Fruit fly (Drosophila melanogaster) S2 (cell line): ENCODE results near the gene Trmt61.

Source experiments
- CG8478 ChIP-seq: fragments of >200 bp; optimal IDR thresholded peaks from 2 replicates; lab custom pipeline; 2018
- CTCF ChIP-seq, 2 experiments: fragments of >200 bp; optimal IDR thresholded peaks; 2 replicates each; lab custom pipeline; 2018

DNA sequence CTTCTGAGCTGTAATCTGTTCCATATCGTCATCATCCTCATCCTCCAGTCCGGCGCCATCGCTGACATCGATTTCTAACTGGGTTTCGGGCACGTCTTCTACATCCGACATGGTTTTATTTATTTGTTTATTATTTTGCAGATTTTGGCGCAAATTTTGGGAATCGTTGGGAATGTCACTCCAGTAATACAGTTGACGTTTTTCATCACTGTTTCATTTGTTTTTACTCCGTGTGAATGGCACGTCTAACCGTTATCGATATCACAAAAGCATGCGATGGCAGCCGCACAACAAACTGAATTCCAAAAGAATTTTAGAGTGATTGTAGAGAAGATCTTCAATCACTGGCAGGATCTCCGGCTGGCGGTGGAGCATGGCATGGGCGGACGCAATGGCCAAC is 2.9 kb upstream of the Trmt61 start, which contains the start of the genes Sld5 and CG14543:
- TF ChIP-seq CTCF (optimal IDR thresholded peaks at IDR 0.05; lab: Kevin White, UChicago) (no peak), CG8478 (lab: Kevin White, UChicago) (no peak)
